Worm (Caenorhabditis elegans) whole organism, L2 larva: Measurements from ENCODE around the gene R05G9.3.

ENCODE experiments used
- aly-2 ChIP-seq: fragments of 150-350 bp; optimal IDR thresholded peaks from 2 replicates; lab custom pipeline; 2014; ENCODE audit warnings: missing biosample characterization, missing genetic modification characterization
- ama-1 ChIP-seq: fragments of 150-350 bp; optimal IDR thresholded peaks from 2 replicates; lab custom pipeline; 2018; ENCODE audit warnings: inconsistent platforms
- ceh-82 ChIP-seq: fragments of 150-350 bp; optimal IDR thresholded peaks from 2 replicates; lab custom pipeline; 2014; ENCODE audit warnings: missing biosample characterization, missing genetic modification characterization
- dmd-4 ChIP-seq: sonication (generic microtip); optimal IDR thresholded peaks from 2 replicates; lab custom pipeline; 2017; ENCODE audit warnings: missing biosample characterization, missing genetic modification characterization
- lin-11 ChIP-seq: fragments of 150-350 bp; sonication (generic microtip); optimal IDR thresholded peaks from 2 replicates; lab custom pipeline; 2014; ENCODE audit warnings: missing biosample characterization, missing genetic modification characterization, inconsistent platforms, mixed read lengths
- lin-39 ChIP-seq: fragments of 150-350 bp; optimal IDR thresholded peaks from 2 replicates; lab custom pipeline; 2014; ENCODE audit warnings: missing biosample characterization, missing genetic modification reagents, missing genetic modification characterization
- skn-1 ChIP-seq: sonication (generic microtip); optimal IDR thresholded peaks from 2 replicates; lab custom pipeline; 2017; ENCODE audit warnings: missing biosample characterization, missing genetic modification characterization
- sma-3 ChIP-seq: sonication (generic microtip); optimal IDR thresholded peaks from 2 replicates; lab custom pipeline; 2016; ENCODE audit warnings: missing genetic modification reagents, missing genetic modification characterization, missing compliant biosample characterization
- snpc-4 ChIP-seq: fragments of 150-350 bp; optimal IDR thresholded peaks from 2 replicates; lab custom pipeline; 2014; ENCODE audit warnings: missing biosample characterization, missing genetic modification characterization
- unc-39 ChIP-seq: fragments of 150-350 bp; optimal IDR thresholded peaks from 2 replicates; lab custom pipeline; 2014; ENCODE audit warnings: missing biosample characterization, missing genetic modification characterization
- unc-62 ChIP-seq: fragments of 150-350 bp; optimal IDR thresholded peaks from 2 replicates; lab custom pipeline; 2014; ENCODE audit warnings: missing biosample characterization, missing genetic modification reagents, missing genetic modification characterization
- ztf-11 ChIP-seq: sonication (generic microtip); optimal IDR thresholded peaks from 2 replicates; lab custom pipeline; 2017; ENCODE audit warnings: missing biosample characterization, missing genetic modification characterization

ce11 chrII:6469340-6469739 is 32.0 kb downstream of the R05G9.3 start:
- TF ChIP-seq ama-1 (lab: Kevin White, UChicago) (no peak), dmd-4 (tag; lab: Kevin White, UChicago) (no peak), ceh-82 (tag; lab: Kevin White, UChicago) (no peak), unc-62 (no peak), unc-39 (tag; lab: Kevin White, UChicago) (no peak), lin-11 (tag; lab: Kevin White, UChicago) (no peak), snpc-4 (no peak), lin-39 (tag; lab: Kevin White, UChicago) (no peak), sma-3 (no peak), aly-2 (no peak), skn-1 (tag; lab: Kevin White, UChicago) (no peak), ztf-11 (tag; lab: Kevin White, UChicago) (no peak)
